Worm (Caenorhabditis elegans) whole organism, L2 larva: Measurements from ENCODE around the gene chil-21.

Experiments used
- crh-2 ChIP-seq: sonication (generic microtip); optimal IDR thresholded peaks from 2 replicates; lab custom pipeline; 2017; ENCODE audit warnings: missing biosample characterization, missing genetic modification characterization
- lin-13 ChIP-seq: fragments of 150-350 bp; optimal IDR thresholded peaks from 2 replicates; lab custom pipeline; 2014; ENCODE audit warnings: missing biosample characterization, missing genetic modification reagents, missing genetic modification characterization
- lin-39 ChIP-seq: fragments of 150-350 bp; optimal IDR thresholded peaks from 2 replicates; lab custom pipeline; 2014; ENCODE audit warnings: missing biosample characterization, missing genetic modification reagents, missing genetic modification characterization
- lsy-2 ChIP-seq, 2 experiments: fragments of 150-350 bp in 1 of 2; sonication (generic microtip) in 1 of 2; optimal IDR thresholded peaks; 2 replicates each; lab custom pipeline; 2014 to 2017; ENCODE audit warnings: missing biosample characterization in 2 of 2, missing genetic modification characterization in 2 of 2
- mdl-1 ChIP-seq, 2 experiments: fragments of 150-350 bp in 1 of 2; sonication (generic microtip) in 1 of 2; optimal IDR thresholded peaks; 2 replicates each; lab custom pipeline; 2017; ENCODE audit warnings: missing biosample characterization in 2 of 2, missing genetic modification characterization in 2 of 2
- nhr-237 ChIP-seq: fragments of 150-350 bp; optimal IDR thresholded peaks from 2 replicates; lab custom pipeline; 2014; ENCODE audit warnings: missing biosample characterization, missing genetic modification characterization
- nhr-25 ChIP-seq: fragments of 150-350 bp; sonication (generic microtip); optimal IDR thresholded peaks from 3 replicates; lab custom pipeline; 2014; ENCODE audit warnings: missing biosample characterization, missing genetic modification characterization
- nhr-77 ChIP-seq: fragments of 150-350 bp; optimal IDR thresholded peaks from 2 replicates; lab custom pipeline; 2014; ENCODE audit warnings: missing biosample characterization, missing genetic modification characterization
- skn-1 ChIP-seq: sonication (generic microtip); optimal IDR thresholded peaks from 2 replicates; lab custom pipeline; 2017; ENCODE audit warnings: missing biosample characterization, missing genetic modification characterization
- snpc-4 ChIP-seq: fragments of 150-350 bp; optimal IDR thresholded peaks from 2 replicates; lab custom pipeline; 2014; ENCODE audit warnings: missing biosample characterization, missing genetic modification characterization
- unc-62 ChIP-seq: fragments of 150-350 bp; optimal IDR thresholded peaks from 2 replicates; lab custom pipeline; 2014; ENCODE audit warnings: missing biosample characterization, missing genetic modification reagents, missing genetic modification characterization
- ztf-4 ChIP-seq: fragments of 150-350 bp; optimal IDR thresholded peaks from 2 replicates; lab custom pipeline; 2014; ENCODE audit warnings: missing biosample characterization, missing genetic modification characterization

DNA sequence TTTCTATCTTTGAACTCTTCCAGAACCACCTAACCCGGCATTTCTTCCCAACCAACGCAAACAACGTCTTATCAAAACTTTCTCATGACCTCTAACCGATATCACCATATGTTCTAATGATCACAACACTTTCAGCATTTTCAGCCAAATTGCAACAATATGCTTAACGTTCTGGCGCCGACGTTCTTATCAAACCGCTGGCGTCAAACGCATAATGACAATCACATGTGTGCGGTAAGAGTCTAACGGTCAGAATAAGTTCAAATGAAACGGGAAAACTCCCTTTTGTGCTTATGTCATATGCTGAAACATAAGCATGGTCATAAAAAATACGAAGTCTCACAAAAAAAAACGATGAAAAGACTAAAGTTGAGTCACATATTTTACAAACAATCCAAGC lies 39.1 kb upstream of the chil-21 start:
- TF ChIP-seq unc-62 (GFP tag; lab: Kevin White, UChicago) (no peak), lsy-2 (tag; optimal IDR thresholded peaks at IDR 0.05; lab: Kevin White, UChicago) (no peak), nhr-237 (no peak), nhr-77 (tag; lab: Kevin White, UChicago) (no peak), lin-39 (tag; lab: Kevin White, UChicago) (no peak), mdl-1 (tag; optimal IDR thresholded peaks at IDR 0.05; lab: Kevin White, UChicago) (peak in 1 of 2 experiments; percentile 63), lin-13 (GFP tag; lab: Kevin White, UChicago) (no peak), crh-2 (tag; lab: Kevin White, UChicago) (peak; percentile 66), ztf-4 (tag; lab: Kevin White, UChicago) (no peak), snpc-4 (no peak), nhr-25 (no peak), skn-1 (tag; lab: Kevin White, UChicago) (no peak)
